Worm (Caenorhabditis elegans): Measurements from ENCODE around the gene aps-1.
A peak's percentile ranks its signal among the peaks of the same experiment; 100 is the strongest.

aps-1 gene

ce11 chrV:6033512-6033911 is 15.7 kb downstream of the aps-1 start (continued):
- no peak for TF ChIP-seq alr-1 (tag; optimal IDR thresholded peaks at IDR 0.05; ENCODE audit: borderline replicate concordance)
- TF ChIP-seq vab-15 (tag; optimal IDR thresholded peaks at IDR 0.05) = no peak
- no peak for TF ChIP-seq elt-2 (tag; optimal IDR thresholded peaks at IDR 0.05)
- peak; percentile 26 for TF ChIP-seq fkh-10 (GFP tag; optimal IDR thresholded peaks at IDR 0.05)
- peak in 1 of 3 experiments; percentile 21 for TF ChIP-seq dpl-1 (GFP tag; optimal IDR thresholded peaks at IDR 0.05)
- TF ChIP-seq C16A3.4 (tag; optimal IDR thresholded peaks at IDR 0.05) = no peak
- peak in 1 of 2 experiments; percentile 47 for TF ChIP-seq lsy-2 (tag; optimal IDR thresholded peaks at IDR 0.05)
- no peak for TF ChIP-seq fos-1 (tag; optimal IDR thresholded peaks at IDR 0.05)
- no peak for TF ChIP-seq unc-86 (tag; optimal IDR thresholded peaks at IDR 0.05)
- TF ChIP-seq nhr-84 (tag; optimal IDR thresholded peaks at IDR 0.05) = no peak
- no peak for TF ChIP-seq mab-9 (GFP tag; IDR thresholded peaks at IDR 0.05)
- no peak for TF ChIP-seq fkh-4 (tag; optimal IDR thresholded peaks at IDR 0.05; ENCODE audit: borderline replicate concordance)
- no peak for TF ChIP-seq blmp-1 (tag; optimal IDR thresholded peaks at IDR 0.05)
- TF ChIP-seq ztf-4 (tag; optimal IDR thresholded peaks at IDR 0.05) = no peak
- no peak for TF ChIP-seq ztf-11 (tag; optimal IDR thresholded peaks at IDR 0.05)
- TF ChIP-seq ceh-8 (GFP tag; optimal IDR thresholded peaks at IDR 0.05) = no peak
- no peak for TF ChIP-seq grh-1 (GFP tag; IDR thresholded peaks at IDR 0.05)
- no peak for TF ChIP-seq swsn-7 (tag; optimal IDR thresholded peaks at IDR 0.05)
- no peak for TF ChIP-seq hlh-17 (GFP tag; optimal IDR thresholded peaks at IDR 0.05; ENCODE audit: borderline replicate concordance)
- TF ChIP-seq C04F5.9 (tag; optimal IDR thresholded peaks at IDR 0.05) = no peak
- TF ChIP-seq hpl-2 (GFP tag; optimal IDR thresholded peaks at IDR 0.05) = no peak
- no peak for TF ChIP-seq isw-1 (GFP tag; IDR thresholded peaks at IDR 0.05)
- TF ChIP-seq nhr-90 (tag; optimal IDR thresholded peaks at IDR 0.05; ENCODE audit: poor library complexity) = no peak
- TF ChIP-seq nhr-71 (tag; optimal IDR thresholded peaks at IDR 0.05) = peak; percentile 40
- no peak for TF ChIP-seq lin-13 (GFP tag; optimal IDR thresholded peaks at IDR 0.05)
- TF ChIP-seq sox-4 (tag; optimal IDR thresholded peaks at IDR 0.05) = no peak
- TF ChIP-seq hlh-4 (tag; optimal IDR thresholded peaks at IDR 0.05) = no peak
- TF ChIP-seq pax-3 (tag; optimal IDR thresholded peaks at IDR 0.05) = no peak
- TF ChIP-seq jun-1 (tag; optimal IDR thresholded peaks at IDR 0.05) = no peak
- peak; percentile 91 for TF ChIP-seq lin-14 (GFP tag; optimal IDR thresholded peaks at IDR 0.05)
- no peak for TF ChIP-seq elt-3 (tag; optimal IDR thresholded peaks at IDR 0.05)
- TF ChIP-seq egl-13 (tag; optimal IDR thresholded peaks at IDR 0.05) = no peak
- no peak for TF ChIP-seq F16B12.6 (tag; optimal IDR thresholded peaks at IDR 0.05)
- no peak for TF ChIP-seq nhr-20 (tag; optimal IDR thresholded peaks at IDR 0.05)
- TF ChIP-seq tlp-1 (tag; optimal IDR thresholded peaks at IDR 0.05) = no peak
- 0 out of 2 replicates have a peak, but pooled peaks have one; percentile 5 for TF ChIP-seq nhr-19 (GFP tag; conservative IDR thresholded peaks at IDR 0.05)
- TF ChIP-seq zip-4 (GFP tag; optimal IDR thresholded peaks at IDR 0.05) = no peak
- no peak for TF ChIP-seq nhr-12 (tag; optimal IDR thresholded peaks at IDR 0.05)
- no peak for TF ChIP-seq irx-1 (tag; optimal IDR thresholded peaks at IDR 0.05)
- no peak for TF ChIP-seq lir-3 (tag; optimal IDR thresholded peaks at IDR 0.05; ENCODE audit: poor library complexity)
- TF ChIP-seq lin-15B (tag; optimal IDR thresholded peaks at IDR 0.05) = no peak
- TF ChIP-seq snu-23 (GFP tag; optimal IDR thresholded peaks at IDR 0.05) = peak; percentile 4
- TF ChIP-seq ceh-63 (GFP tag; optimal IDR thresholded peaks at IDR 0.05) = no peak
- TF ChIP-seq snpc-4 (tag; optimal IDR thresholded peaks at IDR 0.05) = no peak
- no peak for TF ChIP-seq mdl-1 (tag; optimal IDR thresholded peaks at IDR 0.05)
- TF ChIP-seq efl-3 (GFP tag; optimal IDR thresholded peaks at IDR 0.05) = no peak
- no peak for TF ChIP-seq unc-62 (GFP tag; optimal IDR thresholded peaks at IDR 0.05)
- no peak for TF ChIP-seq C34B4.2 (tag; optimal IDR thresholded peaks at IDR 0.05)
- no peak for TF ChIP-seq lin-35 (GFP tag; optimal IDR thresholded peaks at IDR 0.05)
- TF ChIP-seq nhr-47 (tag; optimal IDR thresholded peaks at IDR 0.05) = no peak
- no peak for TF ChIP-seq aly-2 (tag; optimal IDR thresholded peaks at IDR 0.05)
- no peak for TF ChIP-seq lin-39 (tag; optimal IDR thresholded peaks at IDR 0.05)
- no peak for TF ChIP-seq nhr-28 (tag; optimal IDR thresholded peaks at IDR 0.05)

All from whole organism, L1 larva.